Fruit fly (Drosophila melanogaster): ENCODE data around the gene Pyroxd1.

Gene Pyroxd1

DNA sequence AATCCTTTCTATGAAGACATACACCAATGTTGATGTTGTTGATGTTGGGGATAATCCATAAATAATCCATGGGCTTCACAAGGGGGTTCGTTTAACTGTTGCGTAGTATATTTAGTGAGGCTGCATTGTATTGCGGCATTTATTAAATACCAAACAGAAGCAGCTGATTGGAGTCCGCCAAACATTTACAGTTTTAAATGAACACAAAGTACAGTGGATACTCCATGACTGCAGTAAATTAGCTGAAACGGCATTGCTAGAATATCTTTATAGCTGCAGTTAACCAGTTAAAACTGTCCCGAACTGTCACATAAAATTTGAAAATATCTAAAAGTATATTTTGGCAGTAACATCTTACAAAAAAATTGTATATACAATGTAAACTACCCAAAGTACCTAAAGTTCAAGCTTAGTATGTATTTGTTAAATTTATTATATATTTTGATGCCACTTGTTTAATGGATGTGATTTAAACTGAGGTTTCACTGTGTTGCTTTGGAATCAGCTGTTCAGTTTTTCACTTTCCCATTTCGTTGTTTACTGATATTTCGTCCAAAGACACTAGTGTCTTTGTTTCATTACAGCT lies at the start of gene Pyroxd1, which contains the start of gene CG10747 (continued):
- peak; percentile 94 for TF ChIP-seq NFAT (GFP tag; IDR thresholded peaks at IDR 0.05)
- peak; percentile 96 for TF ChIP-seq caup (GFP tag; optimal IDR thresholded peaks at IDR 0.05; ENCODE audit: severe bottlenecking)
- no peak for TF ChIP-seq prd (optimal IDR thresholded peaks at IDR 0.05)
- peak; percentile 97 for TF ChIP-seq prd (GFP tag; IDR thresholded peaks at IDR 0.05)
- TF ChIP-seq Taf1 (GFP tag; IDR thresholded peaks at IDR 0.05): peak; percentile 96
- TF ChIP-seq Antp (GFP tag; optimal IDR thresholded peaks at IDR 0.05): peak; percentile 94
- peak; percentile 94 for TF ChIP-seq CG33557 (GFP tag; optimal IDR thresholded peaks at IDR 0.05)
- peak; percentile 97 for TF ChIP-seq CG3847 (GFP tag; IDR thresholded peaks at IDR 0.05)
- peak; percentile 97 for TF ChIP-seq CG9727 (GFP tag; optimal IDR thresholded peaks at IDR 0.05)
- TF ChIP-seq bcd (GFP tag; optimal IDR thresholded peaks at IDR 0.05): peak; percentile 96
- TF ChIP-seq gt (GFP tag; IDR thresholded peaks at IDR 0.05): peak; percentile 81
- TF ChIP-seq cwo (GFP tag; optimal IDR thresholded peaks at IDR 0.05): peak; percentile 91
- peak; percentile 90 for TF ChIP-seq CG11560 (tag; IDR thresholded peaks at IDR 0.05)
- TF ChIP-seq Hr39 (optimal IDR thresholded peaks at IDR 0.05): no peak
- TF ChIP-seq CG17361 (GFP tag; IDR thresholded peaks at IDR 0.05): peak; percentile 98
- peak; percentile 98 for TF ChIP-seq tgo (GFP tag; IDR thresholded peaks at IDR 0.05)
- peak; percentile 94 for TF ChIP-seq twi (tag; optimal IDR thresholded peaks at IDR 0.05)
- peak; percentile 39 for TF ChIP-seq BEAF-32 (GFP tag; optimal IDR thresholded peaks at IDR 0.05)
- TF ChIP-seq Sin3A (optimal IDR thresholded peaks at IDR 0.05): no peak
- no peak for TF ChIP-seq CG16813 (GFP tag; IDR thresholded peaks at IDR 0.05; ENCODE audit: partially characterized antibody)
- peak; percentile 96 for TF ChIP-seq CG13624 (GFP tag; optimal IDR thresholded peaks at IDR 0.05)
- TF ChIP-seq az2 (GFP tag; optimal IDR thresholded peaks at IDR 0.05): peak; percentile 98
- TF ChIP-seq CG14965 (GFP tag; optimal IDR thresholded peaks at IDR 0.05; ENCODE audit: borderline replicate concordance): peak; percentile 62
- TF ChIP-seq CG13287 (GFP tag; IDR thresholded peaks at IDR 0.05; ENCODE audit: partially characterized antibody): peak; percentile 31; the same call in 1 of the 2 replicates
- TF ChIP-seq CG8924 (tag; optimal IDR thresholded peaks at IDR 0.05): peak; percentile 98
- peak; percentile 95 for TF ChIP-seq CG11456 (GFP tag; IDR thresholded peaks at IDR 0.05)
- peak; percentile 96 for TF ChIP-seq vvl (GFP tag; IDR thresholded peaks at IDR 0.05)
- TF ChIP-seq sug (tag; optimal IDR thresholded peaks at IDR 0.05): peak; percentile 97
- TF ChIP-seq bbx (GFP tag; IDR thresholded peaks at IDR 0.05; ENCODE audit: partially characterized antibody): no peak
- peak; percentile 94 for TF ChIP-seq CG31441 (GFP tag; IDR thresholded peaks at IDR 0.05)
- peak; percentile 92 for TF ChIP-seq C15 (GFP tag; IDR thresholded peaks at IDR 0.05)
- peak; percentile 84 for TF ChIP-seq CG1792 (GFP tag; optimal IDR thresholded peaks at IDR 0.05)
- TF ChIP-seq CG8765 (GFP tag; IDR thresholded peaks at IDR 0.05): peak; percentile 94
- TF ChIP-seq CG1603 (tag; optimal IDR thresholded peaks at IDR 0.05): peak; percentile 86
- peak; percentile 86 for TF ChIP-seq CG6254 (GFP tag; optimal IDR thresholded peaks at IDR 0.05)
- peak; percentile 98 for TF ChIP-seq CG10543 (GFP tag; optimal IDR thresholded peaks at IDR 0.05)
- TF ChIP-seq CG16779 (GFP tag; IDR thresholded peaks at IDR 0.05): peak; percentile 67; the same call in 1 of the 2 replicates
- peak; percentile 98 for TF ChIP-seq Hsf (GFP tag; optimal IDR thresholded peaks at IDR 0.05)
- peak; percentile 85 for TF ChIP-seq MBD-R2 (GFP tag; IDR thresholded peaks at IDR 0.05)
- TF ChIP-seq luna (GFP tag; optimal IDR thresholded peaks at IDR 0.05): peak; percentile 85
- TF ChIP-seq CG2202 (tag; optimal IDR thresholded peaks at IDR 0.05): peak; percentile 81
- peak; percentile 94 for TF ChIP-seq ATbp (GFP tag; optimal IDR thresholded peaks at IDR 0.05)
- peak; percentile 94 for TF ChIP-seq CG18476 (GFP tag; optimal IDR thresholded peaks at IDR 0.05)
- TF ChIP-seq CG4328 (GFP tag; optimal IDR thresholded peaks at IDR 0.05): peak; percentile 92
- TF ChIP-seq yki (optimal IDR thresholded peaks at IDR 0.05): no peak
- TF ChIP-seq Sox102F (GFP tag; optimal IDR thresholded peaks at IDR 0.05): peak; percentile 97
- TF ChIP-seq schlank (tag; optimal IDR thresholded peaks at IDR 0.05): peak; percentile 94
- TF ChIP-seq her (GFP tag; optimal IDR thresholded peaks at IDR 0.05): peak; percentile 89
- peak; percentile 86 for TF ChIP-seq CG12236 (GFP tag; optimal IDR thresholded peaks at IDR 0.05)
- TF ChIP-seq D (optimal IDR thresholded peaks at IDR 0.05): no peak
- TF ChIP-seq D (GFP tag; optimal IDR thresholded peaks at IDR 0.05): peak; percentile 91
